Fruit fly (Drosophila melanogaster) whole organism, pupa: ENCODE results near the gene fwd.

Experiments used
- CG14655 ChIP-seq: fragments of 200-800 bp; sonication (Bioruptor generic); optimal IDR thresholded peaks from 3 replicates; lab custom pipeline; 2017; ENCODE audit warnings: mild to moderate bottlenecking, missing biosample characterization, missing genetic modification reagents, missing genetic modification characterization
- Ets98B ChIP-seq: fragments of 200-800 bp; sonication (Bioruptor generic); IDR thresholded peaks from 2 replicates; pipeline ENCODE4 v1.3.6; 2022; ENCODE audit warnings: missing biosample characterization, missing genetic modification characterization
- Pif1B ChIP-seq: fragments of 200-800 bp; sonication (Bioruptor generic); optimal IDR thresholded peaks from 3 replicates; lab custom pipeline; 2016; ENCODE audit warnings: missing biosample characterization, missing genetic modification characterization

- TF ChIP-seq Ets98B (no peak), Pif1B (GFP tag; lab: Kevin White, UChicago) (no peak), CG14655 (GFP tag; lab: Kevin White, UChicago) (no peak)
Measured at dm6 chr3L:263500-264377, 55.9 kb downstream of the fwd start.
